Fruit fly (Drosophila melanogaster) whole organism, wandering third instar larva: ENCODE data around the gene Uch.

Experiments used
- Jra ChIP-seq: sonication (Bioruptor generic); optimal IDR thresholded peaks from 2 replicates; lab custom pipeline; 2016; ENCODE audit warnings: missing biosample characterization, missing genetic modification characterization
- N ChIP-seq: fragments of >200 bp; optimal IDR thresholded peaks from 2 replicates; lab custom pipeline; 2018; ENCODE audit warnings: missing biosample characterization, missing external identifiers, missing genetic modification characterization
- usp ChIP-seq: fragments of >200 bp; optimal IDR thresholded peaks from 2 replicates; lab custom pipeline; 2017; ENCODE audit warnings: missing biosample characterization, missing genetic modification characterization

DNA sequence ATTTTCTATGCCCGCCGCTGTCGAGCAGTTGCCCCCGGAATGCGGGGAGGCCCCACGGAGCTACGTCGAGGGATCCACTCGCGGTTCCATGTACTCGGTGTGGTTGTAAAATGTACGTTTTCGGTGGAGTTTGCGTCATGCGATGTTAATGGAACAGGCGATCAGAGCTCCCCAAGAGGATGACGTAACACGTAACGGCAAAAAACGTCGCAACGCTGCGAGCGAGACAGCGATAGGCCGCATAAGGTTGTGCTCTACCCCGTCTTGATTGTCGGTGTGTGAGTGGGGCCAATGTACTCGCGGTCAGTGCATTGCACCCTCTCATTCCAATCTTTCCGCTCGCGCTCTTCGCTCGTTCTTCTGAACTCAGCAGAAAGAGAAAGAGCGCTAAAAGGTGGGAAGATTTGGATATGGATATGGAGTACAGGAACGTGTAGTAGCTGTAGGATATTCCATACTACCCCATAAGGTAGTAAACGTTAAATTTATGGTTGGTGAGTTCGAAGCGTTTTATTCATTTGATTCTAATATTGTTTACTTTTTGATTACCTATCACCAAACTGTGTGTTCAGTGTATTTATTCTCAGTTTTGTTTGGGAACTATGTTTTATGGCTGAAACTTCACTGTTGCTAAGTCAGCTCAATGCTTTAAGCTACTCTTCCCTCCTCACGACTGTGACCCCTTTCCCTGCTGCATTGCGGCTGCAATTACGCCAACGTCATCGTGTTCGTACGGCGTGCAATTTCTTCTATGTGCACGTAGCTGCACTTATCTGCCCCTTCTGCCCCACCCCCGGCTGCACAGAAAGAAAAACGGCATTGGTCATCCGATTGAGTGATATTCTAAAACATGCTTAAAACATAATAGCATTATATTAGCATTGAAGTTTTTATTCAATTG, 13.6 kb downstream of the Uch start:
- TF ChIP-seq N (no peak), usp (GFP tag; lab: Kevin White, UChicago) (no peak), Jra (peak; percentile 63)
